Fruit fly (Drosophila melanogaster): ENCODE results near the gene pins.
A peak's percentile ranks its signal among the peaks of the same experiment; 100 is the strongest.

pins gene

dm6 chr3R:27581263-27581868 lies 1.3 kb upstream of the pins start (continued):
- TF ChIP-seq CG2712 (tag; optimal IDR thresholded peaks at IDR 0.05) (peak; percentile 73), CG9727 (GFP tag; optimal IDR thresholded peaks at IDR 0.05) (peak; percentile 15), CG13775 (GFP tag; optimal IDR thresholded peaks at IDR 0.05) (peak; percentile 34), nerfin-1 (tag; optimal IDR thresholded peaks at IDR 0.05) (peak; percentile 77), tap (tag; optimal IDR thresholded peaks at IDR 0.05) (peak; percentile 78), Chrac-16 (GFP tag; optimal IDR thresholded peaks at IDR 0.05) (peak; percentile 35), CG14014 (GFP tag; IDR thresholded peaks at IDR 0.05) (no peak), CG12071 (GFP tag; optimal IDR thresholded peaks at IDR 0.05) (peak; percentile 87), CG4820 (GFP tag; optimal IDR thresholded peaks at IDR 0.05) (no peak), odd (GFP tag; optimal IDR thresholded peaks at IDR 0.05) (peak; percentile 66), CG7556 (GFP tag; optimal IDR thresholded peaks at IDR 0.05) (peak; percentile 51), CG4404 (GFP tag; IDR thresholded peaks at IDR 0.05) (no peak), CG2202 (tag; optimal IDR thresholded peaks at IDR 0.05) (peak; percentile 17), Atf-2 (GFP tag; optimal IDR thresholded peaks at IDR 0.05) (peak; percentile 54), CG2199 (GFP tag; IDR thresholded peaks at IDR 0.05) (no peak), CG14710 (tag; optimal IDR thresholded peaks at IDR 0.05) (peak; percentile 32), CG11560 (tag; IDR thresholded peaks at IDR 0.05) (no peak), sna (GFP tag; IDR thresholded peaks at IDR 0.05; ENCODE audit: partially characterized antibody) (no peak), chif (GFP tag; optimal IDR thresholded peaks at IDR 0.05) (peak in 1 of 2 experiments; percentile 14), CG2129 (GFP tag; IDR thresholded peaks at IDR 0.05; ENCODE audit: partially characterized antibody) (no peak), fd64A (GFP tag; optimal IDR thresholded peaks at IDR 0.05) (peak; percentile 64), CG11695 (GFP tag; IDR thresholded peaks at IDR 0.05) (no peak), grau (tag; optimal IDR thresholded peaks at IDR 0.05) (peak; percentile 68), Myb (GFP tag; optimal IDR thresholded peaks at IDR 0.05) (peak; percentile 85), CG10431 (GFP tag; optimal IDR thresholded peaks at IDR 0.05) (no peak), Lhr (GFP tag; optimal IDR thresholded peaks at IDR 0.05) (peak; percentile 70), Sry-δ (GFP tag; optimal IDR thresholded peaks at IDR 0.05) (peak; percentile 61), CG9876 (GFP tag; optimal IDR thresholded peaks at IDR 0.05) (peak; percentile 19), CG42726 (GFP tag; IDR thresholded peaks at IDR 0.05; ENCODE audit: partially characterized antibody) (no peak), Mes4 (GFP tag; optimal IDR thresholded peaks at IDR 0.05) (peak; percentile 34), HLHmδ (GFP tag; optimal IDR thresholded peaks at IDR 0.05) (peak; percentile 9), dpn (GFP tag; optimal IDR thresholded peaks at IDR 0.05) (peak; percentile 22 to 60), CG7839 (tag; optimal IDR thresholded peaks at IDR 0.05) (peak; percentile 48), CG7928 (GFP tag; optimal IDR thresholded peaks at IDR 0.05) (no peak), onecut (GFP tag; IDR thresholded peaks at IDR 0.05) (peak; percentile 37), E2f2 (GFP tag; IDR thresholded peaks at IDR 0.05) (no peak), unpg (GFP tag; optimal IDR thresholded peaks at IDR 0.05) (peak; percentile 80), CG9797 (GFP tag; optimal IDR thresholded peaks at IDR 0.05) (peak; percentile 98), Nf-YB (GFP tag; optimal IDR thresholded peaks at IDR 0.05) (peak; percentile 20), NK7.1 (GFP tag; optimal IDR thresholded peaks at IDR 0.05) (no peak), unc-4 (GFP tag; IDR thresholded peaks at IDR 0.05; ENCODE audit: partially characterized antibody) (no peak), ewg (GFP tag; optimal IDR thresholded peaks at IDR 0.05) (peak; percentile 92), wek (GFP tag; optimal IDR thresholded peaks at IDR 0.05) (peak; percentile 63), CG30403 (GFP tag; optimal IDR thresholded peaks at IDR 0.05) (peak; percentile 45), CG9817 (tag; optimal IDR thresholded peaks at IDR 0.05) (peak; percentile 24), CG8281 (tag; optimal IDR thresholded peaks at IDR 0.05) (no peak), CG4424 (GFP tag; optimal IDR thresholded peaks at IDR 0.05) (peak; percentile 11), CG15696 (tag; optimal IDR thresholded peaks at IDR 0.05) (no peak), CG11456 (GFP tag; IDR thresholded peaks at IDR 0.05) (no peak)

Measured in whole organism, embryonic.